Fruit fly (Drosophila melanogaster): ENCODE results near the gene CG17636.
A peak's percentile ranks its signal among the peaks of the same experiment; 100 is the strongest.

Gene CG17636

dm6 chrX:175542-176197 lies 49.2 kb upstream of the CG17636 start (continued):
- TF ChIP-seq CG7556 (GFP tag; optimal IDR thresholded peaks at IDR 0.05): peak; percentile 67
- peak; percentile 35 for TF ChIP-seq CG3163 (GFP tag; optimal IDR thresholded peaks at IDR 0.05)
- peak; percentile 10 for TF ChIP-seq CG12659 (GFP tag; optimal IDR thresholded peaks at IDR 0.05)
- peak; percentile 41 for TF ChIP-seq ewg (GFP tag; optimal IDR thresholded peaks at IDR 0.05)
- peak; percentile 33 for TF ChIP-seq jing (GFP tag; optimal IDR thresholded peaks at IDR 0.05)
- peak; percentile 1 for TF ChIP-seq CG18599 (GFP tag; optimal IDR thresholded peaks at IDR 0.05)
- peak; percentile 68 for TF ChIP-seq CG17385 (GFP tag; optimal IDR thresholded peaks at IDR 0.05)
- no peak for TF ChIP-seq D (optimal IDR thresholded peaks at IDR 0.05)
- TF ChIP-seq D (GFP tag; optimal IDR thresholded peaks at IDR 0.05): peak; percentile 74
- TF ChIP-seq Vsx1 (GFP tag; optimal IDR thresholded peaks at IDR 0.05): peak; percentile 19
- peak; percentile 79 for TF ChIP-seq fd96Cb (tag; optimal IDR thresholded peaks at IDR 0.05)
- peak; percentile 40 for TF ChIP-seq CG10431 (GFP tag; optimal IDR thresholded peaks at IDR 0.05)
- TF ChIP-seq D19A (tag; optimal IDR thresholded peaks at IDR 0.05): peak; percentile 75
- no peak for TF ChIP-seq CG4854 (GFP tag; optimal IDR thresholded peaks at IDR 0.05)
- TF ChIP-seq ken (GFP tag; IDR thresholded peaks at IDR 0.05): peak; percentile 27; the same call in 1 of the 3 replicates
- TF ChIP-seq Eip74EF (GFP tag; optimal IDR thresholded peaks at IDR 0.05): peak in 1 of 2 experiments; percentile 58
- TF ChIP-seq Mes4 (GFP tag; optimal IDR thresholded peaks at IDR 0.05): peak; percentile 60
- TF ChIP-seq PHDP (tag; optimal IDR thresholded peaks at IDR 0.05): peak; percentile 51
- peak; percentile 3; the same call in 1 of the 3 replicates for TF ChIP-seq gce (GFP tag; IDR thresholded peaks at IDR 0.05)
- no peak for TF ChIP-seq CG10543 (GFP tag; optimal IDR thresholded peaks at IDR 0.05)
- TF ChIP-seq CG1603 (tag; optimal IDR thresholded peaks at IDR 0.05): peak; percentile 57
- TF ChIP-seq bsh (GFP tag; optimal IDR thresholded peaks at IDR 0.05): peak; percentile 83 to 91
- peak; percentile 7 for TF ChIP-seq zen (tag; optimal IDR thresholded peaks at IDR 0.05)
- TF ChIP-seq org-1 (GFP tag; optimal IDR thresholded peaks at IDR 0.05): peak; percentile 16
- peak in 1 of 3 experiments; percentile 90 for TF ChIP-seq lola (GFP tag; optimal IDR thresholded peaks at IDR 0.05)
- TF ChIP-seq p53 (GFP tag; optimal IDR thresholded peaks at IDR 0.05): no peak
- TF ChIP-seq NfI (GFP tag; optimal IDR thresholded peaks at IDR 0.05): peak; percentile 31
- TF ChIP-seq eve (GFP tag; optimal IDR thresholded peaks at IDR 0.05): peak in 1 of 2 experiments; percentile 57
- no peak for TF ChIP-seq al (GFP tag; IDR thresholded peaks at IDR 0.05)
- TF ChIP-seq Oli (tag; optimal IDR thresholded peaks at IDR 0.05): peak; percentile 70
- TF ChIP-seq CG9437 (GFP tag; optimal IDR thresholded peaks at IDR 0.05): peak; percentile 44
- TF ChIP-seq dm (GFP tag; optimal IDR thresholded peaks at IDR 0.05): peak; percentile 9
- peak; percentile 55 for TF ChIP-seq CG6689 (GFP tag; IDR thresholded peaks at IDR 0.05)
- TF ChIP-seq CG6654 (GFP tag; optimal IDR thresholded peaks at IDR 0.05): peak; percentile 11
- TF ChIP-seq bcd (GFP tag; optimal IDR thresholded peaks at IDR 0.05): peak; percentile 22
- TF ChIP-seq Lpt (GFP tag; optimal IDR thresholded peaks at IDR 0.05): no peak
- peak; percentile 44 for TF ChIP-seq CG1233 (GFP tag; optimal IDR thresholded peaks at IDR 0.05)
- peak; percentile 54 for TF ChIP-seq CG17359 (tag; optimal IDR thresholded peaks at IDR 0.05)
- TF ChIP-seq cg (GFP tag; optimal IDR thresholded peaks at IDR 0.05): peak; percentile 79
- peak; percentile 31 for TF ChIP-seq Sry-β (GFP tag; optimal IDR thresholded peaks at IDR 0.05)
- no peak for TF ChIP-seq gsb (GFP tag; IDR thresholded peaks at IDR 0.05)
- no peak for TF ChIP-seq CG3847 (GFP tag; IDR thresholded peaks at IDR 0.05)
- no peak for TF ChIP-seq eyg (GFP tag; optimal IDR thresholded peaks at IDR 0.05)
- peak; percentile 97 for TF ChIP-seq sens (GFP tag)
- TF ChIP-seq Xrp1 (GFP tag; IDR thresholded peaks at IDR 0.05): peak; percentile 84
- TF ChIP-seq CG4404 (GFP tag; IDR thresholded peaks at IDR 0.05): no peak; the same call in 1 of the 2 replicates
- TF ChIP-seq tap (tag; optimal IDR thresholded peaks at IDR 0.05): peak; percentile 38
- peak; percentile 79 for TF ChIP-seq CG10267 (tag; optimal IDR thresholded peaks at IDR 0.05)
- TF ChIP-seq gcm (GFP tag; optimal IDR thresholded peaks at IDR 0.05): peak; percentile 73

Measured in whole organism, embryonic.